Fruit fly (Drosophila melanogaster): Measurements from ENCODE around the gene CG32486.
A peak's percentile ranks its signal among the peaks of the same experiment; 100 is the strongest.

Gene CG32486

DNA sequence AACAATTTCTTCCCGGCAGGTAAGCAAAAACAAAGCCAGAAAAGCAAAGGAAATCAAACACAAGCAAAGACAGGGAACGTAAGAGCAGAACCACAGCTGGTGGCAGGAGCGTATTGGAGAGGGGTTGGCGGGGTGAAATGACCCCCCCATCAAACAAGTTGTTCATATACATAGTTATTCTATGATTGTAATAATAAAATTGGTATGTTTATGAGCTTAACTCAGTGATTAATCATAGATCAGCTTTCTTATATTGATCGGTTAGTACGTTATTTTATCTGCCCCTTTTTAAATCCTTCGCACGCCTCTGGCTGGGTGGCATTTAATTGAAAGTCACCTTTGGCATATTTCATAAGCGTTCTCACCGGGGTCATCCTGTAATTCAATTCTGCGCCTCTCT lies 2.8 kb upstream of the CG32486 start:
- TF ChIP-seq CG1832 (GFP tag; optimal IDR thresholded peaks at IDR 0.05) (peak; percentile 20), CG8290 (GFP tag; optimal IDR thresholded peaks at IDR 0.05) (no peak), CG8290 (tag; optimal IDR thresholded peaks at IDR 0.05) (no peak), pnt (GFP tag; optimal IDR thresholded peaks at IDR 0.05) (no peak), Gsc (GFP tag; IDR thresholded peaks at IDR 0.05) (no peak), pros (GFP tag; optimal IDR thresholded peaks at IDR 0.05) (peak; percentile 49), org-1 (GFP tag; optimal IDR thresholded peaks at IDR 0.05) (no peak), CG8765 (GFP tag; IDR thresholded peaks at IDR 0.05) (no peak), CG6813 (GFP tag; optimal IDR thresholded peaks at IDR 0.05) (peak; percentile 9), CG17361 (GFP tag; IDR thresholded peaks at IDR 0.05) (no peak), CG17568 (GFP tag; optimal IDR thresholded peaks at IDR 0.05) (no peak), Atf-2 (GFP tag; optimal IDR thresholded peaks at IDR 0.05) (no peak), Kr (GFP tag; optimal IDR thresholded peaks at IDR 0.05) (no peak), CG1603 (tag; optimal IDR thresholded peaks at IDR 0.05) (peak; percentile 19), tll (GFP tag; optimal IDR thresholded peaks at IDR 0.05) (no peak), dmrt11E (tag; optimal IDR thresholded peaks at IDR 0.05) (peak; percentile 20), CG12104 (GFP tag; optimal IDR thresholded peaks at IDR 0.05) (no peak), amos (GFP tag; IDR thresholded peaks at IDR 0.05; ENCODE audit: partially characterized antibody) (no peak), Ssrp (tag; optimal IDR thresholded peaks at IDR 0.05) (no peak), CG6683 (GFP tag; optimal IDR thresholded peaks at IDR 0.05) (no peak), CG9727 (GFP tag; optimal IDR thresholded peaks at IDR 0.05) (peak; percentile 25), ATbp (GFP tag; optimal IDR thresholded peaks at IDR 0.05) (peak; percentile 39), ara (GFP tag; IDR thresholded peaks at IDR 0.05) (peak; percentile 27; the same call in 1 of the 2 replicates), row (GFP tag; IDR thresholded peaks at IDR 0.05) (peak; percentile 53), Drgx (GFP tag; IDR thresholded peaks at IDR 0.05) (0 out of 2 replicates have a peak, but pooled peaks have one; percentile 18), sim (GFP tag; IDR thresholded peaks at IDR 0.05) (no peak), Meics (GFP tag; optimal IDR thresholded peaks at IDR 0.05) (no peak), crol (GFP tag; IDR thresholded peaks at IDR 0.05) (no peak), CG7372 (GFP tag; IDR thresholded peaks at IDR 0.05) (no peak), fu2 (GFP tag; optimal IDR thresholded peaks at IDR 0.05) (no peak), CG4404 (GFP tag; IDR thresholded peaks at IDR 0.05) (no peak), CG18599 (GFP tag; optimal IDR thresholded peaks at IDR 0.05) (peak; percentile 17), slbo (GFP tag; IDR thresholded peaks at IDR 0.05) (0 out of 2 replicates have a peak, but pooled peaks have one; percentile 31), nom (GFP tag; optimal IDR thresholded peaks at IDR 0.05) (peak; percentile 0), Dbx (GFP tag; IDR thresholded peaks at IDR 0.05) (0 out of 3 replicates have a peak, but pooled peaks have one; percentile 7), CG31224 (GFP tag; IDR thresholded peaks at IDR 0.05) (no peak), CG17328 (GFP tag; IDR thresholded peaks at IDR 0.05) (0 out of 2 replicates have a peak, but pooled peaks have one; percentile 20), chn (GFP tag; optimal IDR thresholded peaks at IDR 0.05) (peak; percentile 22), bbx (GFP tag; IDR thresholded peaks at IDR 0.05; ENCODE audit: partially characterized antibody) (no peak)

dm6 chr3L:3071675-3072583 lies 1.3 kb upstream of the CG32486 start:
- TF ChIP-seq CG6654 (GFP tag; optimal IDR thresholded peaks at IDR 0.05) (no peak), Deaf1 (tag; optimal IDR thresholded peaks at IDR 0.05) (peak; percentile 30), CG11504 (tag; optimal IDR thresholded peaks at IDR 0.05) (peak; percentile 14), vnd (GFP tag; IDR thresholded peaks at IDR 0.05; ENCODE audit: partially characterized antibody) (no peak), pzg (GFP tag; optimal IDR thresholded peaks at IDR 0.05) (no peak), CG6272 (GFP tag; IDR thresholded peaks at IDR 0.05) (no peak), nom (GFP tag; optimal IDR thresholded peaks at IDR 0.05) (peak; percentile 19), gsb-n (tag; optimal IDR thresholded peaks at IDR 0.05) (no peak), CG11723 (GFP tag; optimal IDR thresholded peaks at IDR 0.05) (peak; percentile 20), luna (GFP tag; optimal IDR thresholded peaks at IDR 0.05) (no peak), danr (GFP tag; IDR thresholded peaks at IDR 0.05) (no peak), phol (tag; optimal IDR thresholded peaks at IDR 0.05) (peak; percentile 36)

Measured in whole organism, embryonic.